Worm (Caenorhabditis elegans): Measurements from ENCODE around the gene ZK105.3.

ZK105.3 gene

ce11 chrV:7667940-7668339 lies 29.0 kb upstream of the ZK105.3 start, which contains the start of gene C12D5.5:
Gene C12D5.5 (plus strand): TSS chrV:7668240.
- no peak for TF ChIP-seq lsy-2 (tag; optimal IDR thresholded peaks at IDR 0.05)

ce11 chrV:7672258-7672657 lies 24.7 kb upstream of the ZK105.3 start, which contains the start of gene C12D5.4:
Gene C12D5.4 (plus strand): TSS chrV:7672558.
- TF ChIP-seq lin-32 (GFP tag; optimal IDR thresholded peaks at IDR 0.05) = no peak
- no peak for TF ChIP-seq cnd-1 (tag; optimal IDR thresholded peaks at IDR 0.05)
- no peak for TF ChIP-seq nhr-28 (tag; optimal IDR thresholded peaks at IDR 0.05)
- TF ChIP-seq hlh-1 (tag; optimal IDR thresholded peaks at IDR 0.05) = no peak
- TF ChIP-seq unc-39 (tag; optimal IDR thresholded peaks at IDR 0.05) = no peak
- no peak for TF ChIP-seq lsy-2 (tag; optimal IDR thresholded peaks at IDR 0.05)
- no peak for TF ChIP-seq ham-2 (GFP tag; optimal IDR thresholded peaks at IDR 0.05)
- no peak for TF ChIP-seq ztf-11 (tag; optimal IDR thresholded peaks at IDR 0.05)
- no peak for TF ChIP-seq sem-2 (GFP tag; optimal IDR thresholded peaks at IDR 0.05)
- TF ChIP-seq flh-1 (GFP tag; optimal IDR thresholded peaks at IDR 0.05) = no peak
- no peak for TF ChIP-seq nhr-12 (tag; optimal IDR thresholded peaks at IDR 0.05)
- no peak for TF ChIP-seq nhr-76 (tag; optimal IDR thresholded peaks at IDR 0.05)
- TF ChIP-seq blmp-1 (tag; optimal IDR thresholded peaks at IDR 0.05) = no peak
- TF ChIP-seq pha-4 (tag; optimal IDR thresholded peaks at IDR 0.05) = no peak
- TF ChIP-seq lin-13 (tag; optimal IDR thresholded peaks at IDR 0.05) = no peak
- TF ChIP-seq mls-2 (tag; optimal IDR thresholded peaks at IDR 0.05) = no peak
- no peak for TF ChIP-seq nhr-2 (tag; optimal IDR thresholded peaks at IDR 0.05)

- TF ChIP-seq lsy-2 (tag; optimal IDR thresholded peaks at IDR 0.05) (no peak), ztf-11 (tag; optimal IDR thresholded peaks at IDR 0.05) (no peak), nhr-237 (tag; optimal IDR thresholded peaks at IDR 0.05) (no peak), ceh-39 (tag; optimal IDR thresholded peaks at IDR 0.05) (no peak), hlh-1 (tag; optimal IDR thresholded peaks at IDR 0.05) (no peak), M03D4.4 (tag; optimal IDR thresholded peaks at IDR 0.05) (no peak), flh-1 (GFP tag; optimal IDR thresholded peaks at IDR 0.05) (no peak), tbx-8 (GFP tag; optimal IDR thresholded peaks at IDR 0.05) (no peak), ces-1 (GFP tag; optimal IDR thresholded peaks at IDR 0.05) (no peak), ceh-83 (GFP tag; optimal IDR thresholded peaks at IDR 0.05) (no peak)
These were observed 21.0 kb upstream of the ZK105.3 start, which contains the start of gene C12D5.3 for ce11 chrV:7675904-7676303. Gene C12D5.3 (plus strand): TSS chrV:7676204.

- no peak for TF ChIP-seq flh-1 (GFP tag; optimal IDR thresholded peaks at IDR 0.05)
- no peak for TF ChIP-seq ztf-11 (tag; optimal IDR thresholded peaks at IDR 0.05)
- TF ChIP-seq bed-3 (GFP tag; optimal IDR thresholded peaks at IDR 0.05) = no peak
- no peak for TF ChIP-seq elt-1 (tag; optimal IDR thresholded peaks at IDR 0.05; ENCODE audit: borderline replicate concordance, insufficient read depth)
- no peak for TF ChIP-seq zip-8 (tag; optimal IDR thresholded peaks at IDR 0.05)
- no peak for TF ChIP-seq tbx-8 (GFP tag; optimal IDR thresholded peaks at IDR 0.05)
- TF ChIP-seq nhr-12 (tag; optimal IDR thresholded peaks at IDR 0.05) = no peak
- TF ChIP-seq ces-1 (GFP tag; optimal IDR thresholded peaks at IDR 0.05) = no peak
- TF ChIP-seq ceh-43 (GFP tag; optimal IDR thresholded peaks at IDR 0.05) = no peak
- TF ChIP-seq mep-1 (tag; optimal IDR thresholded peaks at IDR 0.05) = no peak
- no peak for TF ChIP-seq unc-120 (tag; optimal IDR thresholded peaks at IDR 0.05; ENCODE audit: poor library complexity, severe bottlenecking)
- TF ChIP-seq ceh-39 (tag; optimal IDR thresholded peaks at IDR 0.05) = no peak
- TF ChIP-seq elt-3 (tag; optimal IDR thresholded peaks at IDR 0.05) = no peak
- no peak for TF ChIP-seq nhr-28 (tag; optimal IDR thresholded peaks at IDR 0.05)
- no peak for TF ChIP-seq unc-62 (GFP tag; optimal IDR thresholded peaks at IDR 0.05)
These were observed 15.6 kb upstream of the ZK105.3 start, which contains the start of gene cyp-33A1 for ce11 chrV:7681388-7681787. Gene cyp-33A1 (minus strand): TSS chrV:7681459.

ce11 chrV:7683907-7684655 lies 12.9 kb upstream of the ZK105.3 start, which contains the start of gene sre-11:
Gene sre-11 (minus strand): TSS chrV:7683957.
- TF ChIP-seq ces-1 (GFP tag; optimal IDR thresholded peaks at IDR 0.05) (no peak), unc-39 (tag; optimal IDR thresholded peaks at IDR 0.05) (no peak), flh-1 (GFP tag; optimal IDR thresholded peaks at IDR 0.05) (no peak), sptf-1 (tag; optimal IDR thresholded peaks at IDR 0.05) (no peak), elt-3 (tag; optimal IDR thresholded peaks at IDR 0.05) (no peak), ham-2 (GFP tag; optimal IDR thresholded peaks at IDR 0.05) (no peak), bed-3 (GFP tag; optimal IDR thresholded peaks at IDR 0.05) (no peak), cnd-1 (tag; optimal IDR thresholded peaks at IDR 0.05) (no peak), lin-13 (tag; optimal IDR thresholded peaks at IDR 0.05) (no peak), drap-1 (GFP tag; optimal IDR thresholded peaks at IDR 0.05) (no peak), sem-2 (GFP tag; optimal IDR thresholded peaks at IDR 0.05) (no peak), M03D4.4 (tag; optimal IDR thresholded peaks at IDR 0.05) (no peak), mab-5 (tag; optimal IDR thresholded peaks at IDR 0.05) (no peak), lin-32 (GFP tag; optimal IDR thresholded peaks at IDR 0.05) (no peak), unc-120 (tag; optimal IDR thresholded peaks at IDR 0.05; ENCODE audit: poor library complexity, severe bottlenecking) (no peak), tbx-8 (GFP tag; optimal IDR thresholded peaks at IDR 0.05) (no peak), nhr-237 (tag; optimal IDR thresholded peaks at IDR 0.05) (no peak), blmp-1 (tag; optimal IDR thresholded peaks at IDR 0.05) (no peak), nhr-2 (tag; optimal IDR thresholded peaks at IDR 0.05) (no peak)
